Worm (Caenorhabditis elegans) whole organism, L2 larva: ENCODE measurements around the gene arrd-1.
"Not testable (repeated sequence)": the region's sequence is repeated elsewhere in the genome, so short reads cannot be mapped to it uniquely, and the experiment has no call there.

Experiments used
- C34F6.9 ChIP-seq: fragments of 150-350 bp; optimal IDR thresholded peaks from 2 replicates; lab custom pipeline; 2014; ENCODE audit warnings: missing biosample characterization, missing genetic modification characterization
- F13H6.1 ChIP-seq: sonication (generic microtip); optimal IDR thresholded peaks from 2 replicates; lab custom pipeline; 2016; ENCODE audit warnings: missing genetic modification characterization, missing compliant biosample characterization
- R02D3.7 ChIP-seq: fragments of 150-350 bp; optimal IDR thresholded peaks from 2 replicates; lab custom pipeline; 2014; ENCODE audit warnings: missing biosample characterization, missing genetic modification characterization
- Y55F3AM.14 ChIP-seq: fragments of 200-800 bp; sonication (Bioruptor generic); optimal IDR thresholded peaks from 2 replicates; lab custom pipeline; 2018; ENCODE audit warnings: mild to moderate bottlenecking, missing genetic modification characterization, missing compliant biosample characterization
- ama-1 ChIP-seq: fragments of 150-350 bp; optimal IDR thresholded peaks from 2 replicates; lab custom pipeline; 2018; ENCODE audit warnings: inconsistent platforms
- ceh-16 ChIP-seq: fragments of 150-350 bp; optimal IDR thresholded peaks from 2 replicates; lab custom pipeline; 2014; ENCODE audit warnings: missing biosample characterization, missing genetic modification characterization
- ceh-82 ChIP-seq: fragments of 150-350 bp; optimal IDR thresholded peaks from 2 replicates; lab custom pipeline; 2014; ENCODE audit warnings: missing biosample characterization, missing genetic modification characterization
- crh-2 ChIP-seq: sonication (generic microtip); optimal IDR thresholded peaks from 2 replicates; lab custom pipeline; 2017; ENCODE audit warnings: missing biosample characterization, missing genetic modification characterization
- egl-27 ChIP-seq: sonication (generic microtip); optimal IDR thresholded peaks from 3 replicates; lab custom pipeline; 2017; ENCODE audit warnings: missing biosample characterization, missing genetic modification reagents, missing genetic modification characterization
- elt-3 ChIP-seq: sonication (generic microtip); optimal IDR thresholded peaks from 2 replicates; lab custom pipeline; 2017; ENCODE audit warnings: missing biosample characterization, missing genetic modification characterization
- fos-1 ChIP-seq: fragments of 150-350 bp; optimal IDR thresholded peaks from 2 replicates; lab custom pipeline; 2014; ENCODE audit warnings: missing biosample characterization, missing genetic modification characterization
- lin-11 ChIP-seq: fragments of 150-350 bp; sonication (generic microtip); optimal IDR thresholded peaks from 2 replicates; lab custom pipeline; 2014; ENCODE audit warnings: missing biosample characterization, missing genetic modification characterization, inconsistent platforms, mixed read lengths
- lin-13 ChIP-seq: fragments of 150-350 bp; optimal IDR thresholded peaks from 2 replicates; lab custom pipeline; 2014; ENCODE audit warnings: missing biosample characterization, missing genetic modification reagents, missing genetic modification characterization
- lsy-2 ChIP-seq, 2 experiments: fragments of 150-350 bp in 1 of 2; sonication (generic microtip) in 1 of 2; optimal IDR thresholded peaks; 2 replicates each; lab custom pipeline; 2014 to 2017; ENCODE audit warnings: missing biosample characterization in 2 of 2, missing genetic modification characterization in 2 of 2
- mbf-1 ChIP-seq: sonication (generic microtip); optimal IDR thresholded peaks from 2 replicates; lab custom pipeline; 2017; ENCODE audit warnings: missing biosample characterization, missing genetic modification characterization
- mdl-1 ChIP-seq, 2 experiments: fragments of 150-350 bp in 1 of 2; sonication (generic microtip) in 1 of 2; optimal IDR thresholded peaks; 2 replicates each; lab custom pipeline; 2017; ENCODE audit warnings: missing biosample characterization in 2 of 2, missing genetic modification characterization in 2 of 2
- nhr-10 ChIP-seq: sonication (generic microtip); optimal IDR thresholded peaks from 2 replicates; lab custom pipeline; 2017; ENCODE audit warnings: missing biosample characterization, missing genetic modification characterization
- nhr-129 ChIP-seq: fragments of 150-350 bp; optimal IDR thresholded peaks from 2 replicates; lab custom pipeline; 2014; ENCODE audit warnings: missing biosample characterization, missing genetic modification characterization
- nhr-21 ChIP-seq: fragments of 150-350 bp; optimal IDR thresholded peaks from 2 replicates; lab custom pipeline; 2014; ENCODE audit warnings: missing biosample characterization, missing genetic modification characterization
- nhr-23 ChIP-seq: fragments of 150-350 bp; optimal IDR thresholded peaks from 2 replicates; lab custom pipeline; 2014; ENCODE audit warnings: missing biosample characterization, missing genetic modification reagents, missing genetic modification characterization
- nhr-237 ChIP-seq: fragments of 150-350 bp; optimal IDR thresholded peaks from 2 replicates; lab custom pipeline; 2014; ENCODE audit warnings: missing biosample characterization, missing genetic modification characterization
- nhr-25 ChIP-seq: fragments of 150-350 bp; sonication (generic microtip); optimal IDR thresholded peaks from 3 replicates; lab custom pipeline; 2014; ENCODE audit warnings: missing biosample characterization, missing genetic modification characterization
- nhr-77 ChIP-seq: fragments of 150-350 bp; optimal IDR thresholded peaks from 2 replicates; lab custom pipeline; 2014; ENCODE audit warnings: missing biosample characterization, missing genetic modification characterization
- peb-1 ChIP-seq: fragments of 150-350 bp; optimal IDR thresholded peaks from 2 replicates; lab custom pipeline; 2014; ENCODE audit warnings: missing biosample characterization, missing genetic modification characterization
- sem-4 ChIP-seq: fragments of 150-350 bp; optimal IDR thresholded peaks from 2 replicates; lab custom pipeline; 2014; ENCODE audit warnings: missing biosample characterization, missing genetic modification reagents, missing genetic modification characterization
- skn-1 ChIP-seq: sonication (generic microtip); optimal IDR thresholded peaks from 2 replicates; lab custom pipeline; 2017; ENCODE audit warnings: missing biosample characterization, missing genetic modification characterization
- sma-3 ChIP-seq: sonication (generic microtip); optimal IDR thresholded peaks from 2 replicates; lab custom pipeline; 2016; ENCODE audit warnings: missing genetic modification reagents, missing genetic modification characterization, missing compliant biosample characterization
- sma-9 ChIP-seq, 2 experiments: fragments of 150-350 bp in 1 of 2; sonication (generic microtip) in 1 of 2; optimal IDR thresholded peaks; 2 replicates each; lab custom pipeline; 2014 to 2016; ENCODE audit warnings: missing genetic modification characterization in 2 of 2, mild to moderate bottlenecking in 1 of 2, missing biosample characterization in 1 of 2, missing compliant biosample characterization in 1 of 2, missing genetic modification reagents in 1 of 2, moderate library complexity in 1 of 2
- snpc-4 ChIP-seq: fragments of 150-350 bp; optimal IDR thresholded peaks from 2 replicates; lab custom pipeline; 2014; ENCODE audit warnings: missing biosample characterization, missing genetic modification characterization
- unc-55 ChIP-seq: fragments of 150-350 bp; sonication (generic microtip); optimal IDR thresholded peaks from 3 replicates; lab custom pipeline; 2014; ENCODE audit warnings: missing biosample characterization, missing genetic modification reagents, missing genetic modification characterization
- unc-62 ChIP-seq: fragments of 150-350 bp; optimal IDR thresholded peaks from 2 replicates; lab custom pipeline; 2014; ENCODE audit warnings: missing biosample characterization, missing genetic modification reagents, missing genetic modification characterization
- zag-1 ChIP-seq: fragments of 150-350 bp; optimal IDR thresholded peaks from 2 replicates; lab custom pipeline; 2014; ENCODE audit warnings: missing biosample characterization, missing genetic modification characterization
- ztf-1 ChIP-seq: fragments of 200-800 bp; sonication (Bioruptor generic); conservative IDR thresholded peaks from 2 replicates; pipeline ENCODE4 v1.3.6; 2022; ENCODE audit warnings: missing genetic modification characterization, missing compliant biosample characterization
- ztf-11 ChIP-seq: sonication (generic microtip); optimal IDR thresholded peaks from 2 replicates; lab custom pipeline; 2017; ENCODE audit warnings: missing biosample characterization, missing genetic modification characterization
- ztf-4 ChIP-seq: fragments of 150-350 bp; optimal IDR thresholded peaks from 2 replicates; lab custom pipeline; 2014; ENCODE audit warnings: missing biosample characterization, missing genetic modification characterization

Gene arrd-1

DNA sequence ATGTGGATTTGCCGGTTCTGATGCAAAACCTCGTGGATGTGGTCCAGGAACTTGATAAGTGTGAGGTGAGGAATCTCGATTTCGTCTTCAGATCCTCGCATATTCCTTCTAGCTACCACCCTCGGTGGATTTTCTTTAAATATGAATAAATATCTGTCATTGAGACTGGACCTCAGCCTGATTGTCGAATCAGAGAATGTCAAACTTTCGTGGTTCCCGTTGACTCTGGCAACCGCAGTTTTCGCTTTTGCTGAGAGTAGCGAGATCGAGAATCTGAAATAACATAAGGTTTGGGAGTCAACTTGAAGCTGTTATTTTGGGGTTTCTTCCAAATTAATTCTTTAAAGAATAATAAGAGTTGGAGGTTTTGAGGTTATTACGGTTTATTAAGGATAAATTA is 44.7 kb upstream of the arrd-1 start, which contains the start of gene fbxb-14:
Gene fbxb-14, minus strand, starts transcription at position 101 of the 400 bp plus-strand sequence.
- TF ChIP-seq C34F6.9 (no peak), sma-9 (GFP tag; optimal IDR thresholded peaks at IDR 0.05; lab: Kevin White, UChicago) (no peak), sma-9 (tag; optimal IDR thresholded peaks at IDR 0.05; lab: Kevin White, UChicago) (no peak), nhr-237 (tag; lab: Kevin White, UChicago) (no peak), snpc-4 (tag; lab: Kevin White, UChicago) (no peak), lin-13 (GFP tag; lab: Kevin White, UChicago) (no peak), nhr-25 (no peak), nhr-23 (tag; lab: Kevin White, UChicago) (no peak), crh-2 (no peak), fos-1 (tag; lab: Kevin White, UChicago) (no peak), unc-62 (GFP tag; lab: Kevin White, UChicago) (no peak), R02D3.7 (tag; lab: Kevin White, UChicago) (no peak), ama-1 (lab: Kevin White, UChicago) (no peak), elt-3 (no peak), nhr-21 (tag; lab: Kevin White, UChicago) (no peak), unc-55 (no peak), F13H6.1 (no peak)

DNA sequence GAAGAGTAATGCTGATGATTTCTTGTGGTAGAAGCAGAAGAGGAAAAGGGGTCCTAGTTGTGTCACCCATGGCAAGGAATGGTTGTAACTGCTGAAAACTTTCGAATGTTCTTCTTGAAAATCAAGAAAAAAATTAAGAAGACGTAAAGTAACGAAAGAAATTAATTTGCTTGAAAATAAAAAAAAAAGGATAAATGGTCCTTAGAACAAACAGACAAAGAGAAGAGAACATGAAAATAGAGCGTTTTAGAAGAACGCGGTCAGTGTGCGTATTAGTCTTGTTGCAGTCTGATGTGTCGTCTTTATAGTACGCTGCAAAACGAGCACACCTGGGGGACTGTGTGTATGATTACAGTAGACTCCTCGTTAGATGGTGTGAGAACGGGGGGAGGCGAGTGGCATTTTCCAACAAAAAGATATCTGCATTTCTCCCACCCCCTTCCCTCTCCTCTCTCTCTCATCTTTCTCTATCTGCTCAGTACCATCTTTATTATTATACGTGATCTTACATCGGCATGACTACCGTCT is 42.9 kb upstream of the arrd-1 start, which contains the start of the genes W08F4.12 and W08F4.13:
Gene W08F4.12, minus strand, starts transcription at position 101 of the 528 bp plus-strand sequence.
Gene W08F4.13, plus strand, starts transcription at position 478 of the 528 bp plus-strand sequence.
- no peak for TF ChIP-seq mbf-1
- no peak for TF ChIP-seq unc-62 (GFP tag; lab: Kevin White, UChicago)

DNA sequence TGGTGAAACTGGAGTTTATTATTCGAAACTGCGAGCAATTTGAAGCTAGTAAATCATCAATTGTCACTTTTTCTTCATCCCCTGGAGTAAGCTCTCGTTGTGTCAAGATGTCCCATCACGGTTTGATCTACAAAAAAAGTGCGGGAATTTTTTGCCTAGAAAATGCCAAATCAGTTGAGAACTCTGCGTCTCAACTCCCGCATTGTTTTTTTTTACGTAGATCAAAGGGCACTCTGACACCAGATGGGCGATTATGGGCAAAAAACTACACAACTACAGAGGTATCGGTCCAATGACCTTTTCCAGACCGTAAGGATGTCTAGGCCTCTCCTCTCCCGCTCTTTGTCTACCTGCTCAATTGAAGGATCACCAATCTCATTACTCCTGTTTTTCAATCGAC is 39.8 kb upstream of the arrd-1 start, which contains the start of gene fbxb-34:
Gene fbxb-34, plus strand, starts transcription at position 301 of the 400 bp plus-strand sequence.
- no peak for TF ChIP-seq egl-27 (tag; lab: Kevin White, UChicago)
- no peak for TF ChIP-seq sem-4
- no peak for TF ChIP-seq snpc-4 (tag; lab: Kevin White, UChicago)
- TF ChIP-seq ztf-11 (tag; lab: Kevin White, UChicago) = no peak
- no peak for TF ChIP-seq ceh-16 (tag; lab: Kevin White, UChicago)

DNA sequence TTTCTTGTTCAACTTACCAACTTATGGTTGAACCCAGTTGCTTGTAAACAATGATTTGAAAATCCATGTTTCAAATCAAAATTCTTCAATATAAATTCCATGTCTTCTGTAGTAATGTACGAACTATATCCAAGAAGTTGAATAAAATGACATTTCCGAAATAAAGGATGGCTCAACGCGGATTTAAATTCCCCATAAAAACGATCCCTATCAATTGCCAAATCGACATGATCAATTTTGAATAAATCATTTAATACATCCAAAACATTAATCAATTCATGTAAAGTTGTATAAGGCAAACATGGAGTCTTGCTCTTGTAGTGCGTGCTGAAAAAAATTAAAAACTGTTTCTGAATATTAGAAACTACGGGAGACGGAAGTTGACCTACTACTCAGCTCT is 36.2 kb upstream of the arrd-1 start, which contains the start of gene W08F4.10:
Gene W08F4.10, minus strand, starts transcription at position 101 of the 400 bp plus-strand sequence.
- TF ChIP-seq R02D3.7 (tag; lab: Kevin White, UChicago) (no peak), sma-3 (GFP tag; lab: Kevin White, UChicago) (no peak), ztf-1 (GFP tag; lab: Robert Waterston, UW) (no peak)
- TF ChIP-seq, all 48 proteins: peak for 0

DNA sequence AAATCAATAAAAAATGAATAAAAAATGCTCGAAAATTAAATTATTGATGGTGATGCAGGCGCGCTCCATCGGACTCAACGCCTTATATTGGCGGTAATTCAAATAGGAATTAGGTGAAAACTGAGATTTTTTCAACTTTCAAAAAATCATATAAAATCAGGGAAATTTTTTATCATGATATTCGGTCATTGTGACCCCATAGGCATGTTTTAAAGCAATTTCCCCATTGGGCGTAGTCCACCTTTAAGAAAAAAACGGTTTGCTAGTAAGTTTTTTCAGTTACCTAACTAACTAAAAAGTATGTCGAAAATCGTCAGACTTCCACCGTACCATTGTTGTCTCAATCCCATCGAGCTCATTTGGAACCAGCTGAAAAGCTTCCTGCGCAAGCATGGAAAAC is 34.1 kb upstream of the arrd-1 start, which contains the start of gene W08F4.1:
Gene W08F4.1, plus strand, starts transcription at position 301 of the 400 bp plus-strand sequence.
- TF ChIP-seq nhr-10 (tag; lab: Kevin White, UChicago); ama-1 (lab: Kevin White, UChicago); lsy-2 (tag; optimal IDR thresholded peaks at IDR 0.05; lab: Kevin White, UChicago): not testable (repeated sequence)

DNA sequence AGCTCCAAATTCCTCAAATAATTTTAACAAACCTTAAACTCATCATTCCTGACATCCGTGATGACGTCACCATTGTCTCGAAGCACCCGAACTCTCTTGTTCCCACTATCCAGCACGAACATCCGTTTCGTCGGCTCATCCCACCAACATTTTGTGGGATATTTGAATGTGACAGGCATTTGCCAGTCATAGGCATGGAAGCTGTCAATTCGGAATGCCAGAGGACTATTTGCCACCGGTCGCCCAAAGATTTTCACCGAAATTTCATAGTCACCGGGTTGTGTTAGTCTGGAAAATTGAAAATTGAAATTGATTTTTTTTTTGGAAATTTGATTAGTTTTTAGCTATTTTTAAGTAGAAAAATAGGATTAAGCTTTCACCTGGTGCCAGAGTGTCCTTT is 30.6 kb upstream of the arrd-1 start:
- TF ChIP-seq R02D3.7 (tag; lab: Kevin White, UChicago) = no peak
- no peak for TF ChIP-seq nhr-77
- no peak for TF ChIP-seq nhr-129 (tag; lab: Kevin White, UChicago)
- TF ChIP-seq Y55F3AM.14 = no peak
- TF ChIP-seq ztf-1 (GFP tag; lab: Robert Waterston, UW) = no peak
- TF ChIP-seq crh-2 = no peak
- TF ChIP-seq nhr-23 (tag; lab: Kevin White, UChicago) = no peak
- TF ChIP-seq nhr-10 (tag; lab: Kevin White, UChicago) = no peak
- TF ChIP-seq mdl-1 (tag; optimal IDR thresholded peaks at IDR 0.05; lab: Kevin White, UChicago) = no peak
- no peak for TF ChIP-seq ztf-4 (tag; lab: Kevin White, UChicago)
- no peak for TF ChIP-seq peb-1 (tag; lab: Kevin White, UChicago)
- TF ChIP-seq zag-1 (tag; lab: Kevin White, UChicago) = no peak
- no peak for TF ChIP-seq lin-11 (tag; lab: Kevin White, UChicago)
- no peak for TF ChIP-seq skn-1 (tag; lab: Kevin White, UChicago)
- no peak for TF ChIP-seq ceh-82 (tag; lab: Kevin White, UChicago)
- no peak for TF ChIP-seq mbf-1
